Worm (Caenorhabditis elegans) whole organism, L2 larva: Measurements from ENCODE around the gene R04D3.3.

Experiments
- ama-1 ChIP-seq: fragments of 150-350 bp; optimal IDR thresholded peaks from 2 replicates; lab custom pipeline; 2018; ENCODE audit warnings: inconsistent platforms
- zag-1 ChIP-seq: fragments of 150-350 bp; optimal IDR thresholded peaks from 2 replicates; lab custom pipeline; 2014; ENCODE audit warnings: missing biosample characterization, missing genetic modification characterization

ce11 chrX:13318316-13318715 is 27.9 kb upstream of the R04D3.3 start:
- TF ChIP-seq zag-1 (tag; lab: Kevin White, UChicago), result no peak
- TF ChIP-seq ama-1, result no peak
